Worm (Caenorhabditis elegans) whole organism, L4 larva: Measurements from ENCODE around the gene adal-1.

ENCODE experiments used
- F44E2.7 ChIP-seq: fragments of 200-800 bp; sonication (Bioruptor generic); IDR thresholded peaks from 2 replicates; pipeline ENCODE4 v2.1.2; 2022; ENCODE audit warnings: missing genetic modification characterization, missing compliant biosample characterization
- T26A8.4 ChIP-seq: fragments of 200-800 bp; sonication (Bioruptor generic); IDR thresholded peaks from 2 replicates; pipeline ENCODE4 v1.3.6; 2022; ENCODE audit warnings: missing genetic modification characterization, missing compliant biosample characterization
- Y105C5A.15 ChIP-seq: fragments of 200-800 bp; sonication (Bioruptor generic); IDR thresholded peaks from 2 replicates; pipeline ENCODE4 v1.3.6; 2022; ENCODE audit warnings: missing genetic modification characterization, missing compliant biosample characterization
- Y5F2A.4 ChIP-seq: fragments of 200-800 bp; sonication (Bioruptor generic); optimal IDR thresholded peaks from 2 replicates; lab custom pipeline; 2018; ENCODE audit warnings: mild to moderate bottlenecking, missing genetic modification characterization, missing compliant biosample characterization
- Y75B8A.6 ChIP-seq: fragments of 200-800 bp; sonication (Bioruptor generic); IDR thresholded peaks from 2 replicates; pipeline ENCODE4 v1.3.6; 2022; ENCODE audit warnings: missing genetic modification reagents, missing genetic modification characterization, missing compliant biosample characterization
- aha-1 ChIP-seq: fragments of 150-350 bp; peaks from one replicate; lab custom pipeline; 2014; ENCODE audit warnings: missing biosample characterization, missing genetic modification characterization
- ama-1 ChIP-seq: fragments of 150-350 bp; optimal IDR thresholded peaks from 2 replicates; lab custom pipeline; 2014; ENCODE audit warnings: inconsistent platforms, mixed read lengths
- ceh-20 ChIP-seq: fragments of 200-800 bp; sonication (Bioruptor generic); IDR thresholded peaks from 2 replicates; pipeline ENCODE4 v1.3.6; 2022; ENCODE audit warnings: missing genetic modification reagents, missing genetic modification characterization, missing compliant biosample characterization
- ceh-44 ChIP-seq: fragments of 200-800 bp; sonication (Bioruptor generic); IDR thresholded peaks from 2 replicates; pipeline ENCODE4 v1.3.6; 2022; ENCODE audit warnings: missing genetic modification reagents, missing genetic modification characterization, missing compliant biosample characterization
- ceh-62 ChIP-seq: sonication (generic microtip); optimal IDR thresholded peaks from 2 replicates; lab custom pipeline; 2017; ENCODE audit warnings: missing biosample characterization, missing genetic modification characterization
- daf-16 ChIP-seq, 3 experiments: sonication (generic microtip); optimal IDR thresholded peaks; 2 replicates each; lab custom pipeline; 2016 to 2017; ENCODE audit warnings: missing genetic modification characterization in 3 of 3, missing genetic modification reagents in 3 of 3, mild to moderate bottlenecking in 2 of 3, missing compliant biosample characterization in 2 of 3, missing biosample characterization in 1 of 3, moderate library complexity in 1 of 3
- dmd-6 ChIP-seq: fragments of 200-800 bp; sonication (Bioruptor generic); IDR thresholded peaks from 2 replicates; pipeline ENCODE4 v1.3.6; 2022; ENCODE audit warnings: missing genetic modification reagents, missing genetic modification characterization, missing compliant biosample characterization
- dmd-8 ChIP-seq: fragments of 200-800 bp; sonication (Bioruptor generic); IDR thresholded peaks from 2 replicates; pipeline ENCODE4 v1.3.6; 2022; ENCODE audit warnings: missing genetic modification characterization, missing compliant biosample characterization
- dmd-9 ChIP-seq: fragments of 200-800 bp; sonication (Bioruptor generic); IDR thresholded peaks from 2 replicates; pipeline ENCODE4 v1.3.6; 2022; ENCODE audit warnings: missing genetic modification reagents, missing genetic modification characterization, missing compliant biosample characterization
- dpl-1 ChIP-seq: fragments of 150-350 bp; optimal IDR thresholded peaks from 2 replicates; lab custom pipeline; 2014; ENCODE audit warnings: missing biosample characterization, missing genetic modification reagents, missing genetic modification characterization
- duxl-1 ChIP-seq: sonication (generic microtip); optimal IDR thresholded peaks from 2 replicates; lab custom pipeline; 2016; ENCODE audit warnings: mild to moderate bottlenecking, missing genetic modification characterization, moderate library complexity, missing compliant biosample characterization; ENCODE audit not compliant: poor library complexity
- dve-1 ChIP-seq: sonication (generic microtip); optimal IDR thresholded peaks from 2 replicates; lab custom pipeline; 2017; ENCODE audit warnings: antibody characterized with exemption, mild to moderate bottlenecking, missing genetic modification characterization, missing compliant biosample characterization; ENCODE audit not compliant: insufficient read depth
- egl-27 ChIP-seq: sonication (generic microtip); optimal IDR thresholded peaks from 3 replicates; lab custom pipeline; 2017; ENCODE audit warnings: missing biosample characterization, missing genetic modification reagents, missing genetic modification characterization
- egl-43 ChIP-seq: fragments of 200-800 bp; sonication (Bioruptor generic); IDR thresholded peaks from 2 replicates; pipeline ENCODE4 v1.3.6; 2022; ENCODE audit warnings: missing genetic modification reagents, missing genetic modification characterization, missing compliant biosample characterization
- gei-8 ChIP-seq: fragments of 200-800 bp; sonication (Bioruptor generic); optimal IDR thresholded peaks from 2 replicates; lab custom pipeline; 2018; ENCODE audit warnings: mild to moderate bottlenecking, missing genetic modification characterization, missing compliant biosample characterization
- hif-1 ChIP-seq, 2 experiments: sonication (generic microtip); optimal IDR thresholded peaks; 2 replicates each; lab custom pipeline; 2016 to 2017; ENCODE audit warnings: missing compliant biosample characterization in 2 of 2, missing genetic modification characterization in 2 of 2, missing genetic modification reagents in 2 of 2, missing genotype in 2 of 2, mild to moderate bottlenecking in 1 of 2
- hlh-11 ChIP-seq: fragments of 200-800 bp; sonication (Bioruptor generic); optimal IDR thresholded peaks from 2 replicates; lab custom pipeline; 2018; ENCODE audit warnings: mild to moderate bottlenecking, missing genetic modification characterization, missing compliant biosample characterization
- hlh-30 ChIP-seq: sonication (generic microtip); optimal IDR thresholded peaks from 2 replicates; lab custom pipeline; 2017; ENCODE audit warnings: antibody characterized with exemption, mild to moderate bottlenecking, missing genetic modification characterization, missing compliant biosample characterization; ENCODE audit not compliant: insufficient read depth
- hmg-1.1 ChIP-seq: fragments of 200-800 bp; sonication (Bioruptor generic); IDR thresholded peaks from 2 replicates; pipeline ENCODE4 v1.3.6; 2022; ENCODE audit warnings: missing genetic modification reagents, missing genetic modification characterization, missing compliant biosample characterization
- lim-7 ChIP-seq: fragments of 200-800 bp; sonication (Bioruptor generic); IDR thresholded peaks from 2 replicates; pipeline ENCODE4 v1.3.6; 2022; ENCODE audit warnings: missing genetic modification characterization, missing compliant biosample characterization
- lin-13 ChIP-seq: fragments of 150-350 bp; optimal IDR thresholded peaks from 2 replicates; lab custom pipeline; 2014; ENCODE audit warnings: missing biosample characterization, missing genetic modification reagents, missing genetic modification characterization
- madf-5 ChIP-seq, 2 experiments: fragments of 200-800 bp; sonication (Bioruptor generic); IDR thresholded peaks; 2 replicates each; pipeline ENCODE4 v1.3.6; 2022; ENCODE audit warnings: missing compliant biosample characterization in 2 of 2, missing genetic modification characterization in 2 of 2
- mdl-1 ChIP-seq, 2 experiments: fragments of 150-350 bp in 1 of 2; sonication (generic microtip) in 1 of 2; optimal IDR thresholded peaks; 2 replicates each; lab custom pipeline; 2014 to 2017; ENCODE audit warnings: missing biosample characterization in 2 of 2, missing genetic modification characterization in 2 of 2
- mep-1 ChIP-seq: fragments of 150-350 bp; sonication (generic microtip); optimal IDR thresholded peaks from 3 replicates; lab custom pipeline; 2014; ENCODE audit warnings: missing biosample characterization, missing genetic modification characterization
- mes-2 ChIP-seq: sonication (generic microtip); optimal IDR thresholded peaks from 2 replicates; lab custom pipeline; 2016; ENCODE audit warnings: missing genotype, mild to moderate bottlenecking, missing genetic modification characterization, missing compliant biosample characterization; ENCODE audit not compliant: poor library complexity, severe bottlenecking
- mxl-3 ChIP-seq: fragments of 200-800 bp; sonication (Bioruptor generic); optimal IDR thresholded peaks from 2 replicates; lab custom pipeline; 2018; ENCODE audit warnings: mild to moderate bottlenecking, missing genetic modification characterization, missing compliant biosample characterization
- nhr-10 ChIP-seq: fragments of 150-350 bp; optimal IDR thresholded peaks from 2 replicates; lab custom pipeline; 2014; ENCODE audit warnings: missing biosample characterization, missing genetic modification characterization
- nhr-11 ChIP-seq: fragments of 150-350 bp; optimal IDR thresholded peaks from 2 replicates; lab custom pipeline; 2014; ENCODE audit warnings: missing biosample characterization, missing genetic modification characterization
- nhr-25 ChIP-seq: sonication (generic microtip); optimal IDR thresholded peaks from 2 replicates; lab custom pipeline; 2017; ENCODE audit warnings: missing genetic modification characterization, mild to moderate bottlenecking, missing compliant biosample characterization, antibody characterized with exemption, moderate library complexity, borderline replicate concordance; ENCODE audit not compliant: insufficient read depth
- nhr-28 ChIP-seq: fragments of 150-350 bp; optimal IDR thresholded peaks from 2 replicates; lab custom pipeline; 2014; ENCODE audit warnings: missing biosample characterization, missing genetic modification characterization
- nhr-41 ChIP-seq: fragments of 200-800 bp; sonication (Bioruptor generic); IDR thresholded peaks from 2 replicates; pipeline ENCODE4 v1.3.6; 2022; ENCODE audit warnings: missing genetic modification reagents, missing genetic modification characterization, missing compliant biosample characterization
- nhr-42 ChIP-seq: fragments of 200-800 bp; sonication (Bioruptor generic); IDR thresholded peaks from 2 replicates; pipeline ENCODE4 v1.3.6; 2022; ENCODE audit warnings: missing genetic modification characterization, missing compliant biosample characterization
- nhr-48 ChIP-seq: sonication (generic microtip); optimal IDR thresholded peaks from 2 replicates; lab custom pipeline; 2016; ENCODE audit warnings: mild to moderate bottlenecking, missing genetic modification characterization, missing compliant biosample characterization
- nhr-76 ChIP-seq: fragments of 150-350 bp; optimal IDR thresholded peaks from 2 replicates; lab custom pipeline; 2014; ENCODE audit warnings: missing biosample characterization, missing genetic modification characterization
- nhr-77 ChIP-seq: fragments of 150-350 bp; optimal IDR thresholded peaks from 2 replicates; lab custom pipeline; 2014; ENCODE audit warnings: missing biosample characterization, missing genetic modification characterization
- rbr-2 ChIP-seq: sonication (generic microtip); optimal IDR thresholded peaks from 2 replicates; lab custom pipeline; 2016; ENCODE audit warnings: missing genotype, missing genetic modification characterization, missing compliant biosample characterization
- saeg-2 ChIP-seq: fragments of 200-800 bp; sonication (Bioruptor generic); IDR thresholded peaks from 2 replicates; pipeline ENCODE4 v1.3.6; 2022; ENCODE audit warnings: missing genetic modification reagents, missing genetic modification characterization, missing compliant biosample characterization
- sdz-12 ChIP-seq: fragments of 200-800 bp; sonication (Bioruptor generic); optimal IDR thresholded peaks from 2 replicates; lab custom pipeline; 2018; ENCODE audit warnings: mild to moderate bottlenecking, missing genetic modification characterization, missing compliant biosample characterization
- set-16 ChIP-seq: fragments of 200-800 bp; sonication (Bioruptor generic); IDR thresholded peaks from 2 replicates; pipeline ENCODE4 v1.3.6; 2022; ENCODE audit warnings: missing genetic modification reagents, missing genetic modification characterization, missing compliant biosample characterization
- spr-3 ChIP-seq: fragments of 200-800 bp; sonication (Bioruptor generic); optimal IDR thresholded peaks from 2 replicates; lab custom pipeline; 2018; ENCODE audit warnings: mild to moderate bottlenecking, missing genetic modification characterization, missing compliant biosample characterization
- tra-1 ChIP-seq: fragments of 200-800 bp; sonication (Bioruptor generic); IDR thresholded peaks from 2 replicates; pipeline ENCODE4 v1.3.6; 2022; ENCODE audit warnings: missing genetic modification reagents, missing genetic modification characterization, missing compliant biosample characterization
- unc-130 ChIP-seq: sonication (generic microtip); optimal IDR thresholded peaks from 2 replicates; lab custom pipeline; 2016; ENCODE audit warnings: missing genetic modification reagents, missing genetic modification characterization, missing compliant biosample characterization
- unc-62 ChIP-seq, 3 experiments: fragments of 150-350 bp in 1 of 3; sonication (generic microtip); optimal IDR thresholded peaks in 2 of 3; peaks in 1 of 3; 1 replicate in 1 of 3; 2 replicates in 2 of 3; lab custom pipeline; 2014 to 2017; ENCODE audit warnings: missing biosample characterization in 3 of 3, missing genetic modification characterization in 3 of 3, missing genetic modification reagents in 3 of 3, missing genotype in 1 of 3
- zip-11 ChIP-seq: fragments of 200-800 bp; sonication (Bioruptor generic); IDR thresholded peaks from 2 replicates; pipeline ENCODE4 v1.3.6; 2022; ENCODE audit warnings: missing genetic modification characterization, missing compliant biosample characterization

Gene adal-1

DNA sequence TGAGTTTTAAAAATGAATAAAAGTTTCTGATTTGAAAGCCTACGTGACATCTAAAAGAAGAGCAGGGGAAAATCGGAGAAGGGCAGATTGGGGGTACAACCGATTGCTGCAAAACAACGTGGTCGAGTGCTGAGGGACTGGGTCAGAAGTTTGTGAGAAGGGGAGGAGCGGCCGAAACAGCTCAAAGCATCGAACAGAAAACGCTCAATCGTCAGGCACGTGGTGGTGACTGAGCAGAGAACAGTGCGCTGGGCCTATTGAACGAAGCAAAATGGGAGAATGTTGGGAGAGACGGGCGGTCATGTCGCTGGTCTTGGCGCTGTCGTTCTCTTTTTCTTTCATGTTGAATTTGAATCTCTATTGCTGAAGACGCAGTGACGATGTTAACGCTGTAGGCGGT, 2.3 kb downstream of the adal-1 start:
- peak; percentile 79 for TF ChIP-seq set-16
- 0 out of 2 replicates have a peak, but pooled peaks have one; percentile 20 for TF ChIP-seq tra-1
- peak; percentile 64 to 93 for TF ChIP-seq mdl-1 (tag; optimal IDR thresholded peaks at IDR 0.05; lab: Kevin White, UChicago)
- peak; percentile 13; the same call in 1 of the 2 replicates for TF ChIP-seq nhr-42 (GFP tag; lab: Robert Waterston, UW)
- peak; percentile 41 to 98 for TF ChIP-seq hif-1 (tag; optimal IDR thresholded peaks at IDR 0.05; lab: Kevin White, UChicago)
- peak; percentile 66 for TF ChIP-seq hmg-1.1 (GFP tag; lab: Robert Waterston, UW)
- no peak for TF ChIP-seq Y5F2A.4 (GFP tag; lab: Kevin White, UChicago)
- peak; percentile 84 for TF ChIP-seq nhr-11 (tag; lab: Kevin White, UChicago)
- TF ChIP-seq T26A8.4 (GFP tag; lab: Robert Waterston, UW) = 0 out of 2 replicates have a peak, but pooled peaks have one; percentile 46
- TF ChIP-seq dpl-1 = peak; percentile 40
- TF ChIP-seq egl-43 (GFP tag; lab: Robert Waterston, UW) = peak; percentile 74
- TF ChIP-seq nhr-10 (tag; lab: Kevin White, UChicago) = peak; percentile 73
- no peak for TF ChIP-seq ceh-44 (GFP tag; lab: Robert Waterston, UW)
- no peak for TF ChIP-seq nhr-41
- TF ChIP-seq hlh-30 (tag; lab: Kevin White, UChicago) = peak; percentile 92
- TF ChIP-seq Y75B8A.6 = 0 out of 2 replicates have a peak, but pooled peaks have one; percentile 49
- TF ChIP-seq madf-5 (GFP tag; IDR thresholded peaks at IDR 0.05; lab: Robert Waterston, UW) = no peak
- TF ChIP-seq dmd-9 (GFP tag; lab: Robert Waterston, UW) = 0 out of 2 replicates have a peak, but pooled peaks have one; percentile 27
- TF ChIP-seq nhr-77 (tag; lab: Kevin White, UChicago) = peak; percentile 67
- TF ChIP-seq unc-62 (GFP tag; optimal IDR thresholded peaks at IDR 0.05 in 1 of 2; lab: Kevin White, UChicago) = peak in 1 of 2 experiments; percentile 56
- TF ChIP-seq unc-62 (tag; optimal IDR thresholded peaks at IDR 0.05; lab: Kevin White, UChicago) = no peak
- TF ChIP-seq zip-11 (GFP tag; lab: Robert Waterston, UW) = no peak
- peak in 1 of 2 experiments; percentile 17 for TF ChIP-seq daf-16 (GFP tag; optimal IDR thresholded peaks at IDR 0.05; lab: Kevin White, UChicago)
- peak; percentile 26 for TF ChIP-seq daf-16 (tag; optimal IDR thresholded peaks at IDR 0.05; lab: Kevin White, UChicago)
- TF ChIP-seq egl-27 (tag; lab: Kevin White, UChicago) = no peak
- TF ChIP-seq ama-1 = peak; percentile 95
- TF ChIP-seq hlh-11 (tag; lab: Kevin White, UChicago) = peak; percentile 91
- no peak for TF ChIP-seq ceh-62 (tag; lab: Kevin White, UChicago)
- TF ChIP-seq F44E2.7 = no peak
- no peak for TF ChIP-seq nhr-76 (tag; lab: Kevin White, UChicago)
- TF ChIP-seq rbr-2 = peak; percentile 43
- peak; percentile 31 for TF ChIP-seq mes-2 (tag; lab: Kevin White, UChicago)
- peak; percentile 56 for TF ChIP-seq lin-13 (GFP tag; lab: Kevin White, UChicago)
- 0 out of 2 replicates have a peak, but pooled peaks have one; percentile 56 for TF ChIP-seq dmd-8 (GFP tag; lab: Robert Waterston, UW)
- peak; percentile 51; the same call in 1 of the 2 replicates for TF ChIP-seq ceh-20 (GFP tag; lab: Robert Waterston, UW)
- TF ChIP-seq dmd-6 (GFP tag; lab: Robert Waterston, UW) = peak; percentile 71
- peak; percentile 99 for TF ChIP-seq aha-1 (tag; lab: Kevin White, UChicago)
- peak; percentile 53 for TF ChIP-seq nhr-48 (tag; lab: Kevin White, UChicago)
- 0 out of 2 replicates have a peak, but pooled peaks have one; percentile 55 for TF ChIP-seq Y105C5A.15 (GFP tag; lab: Robert Waterston, UW)
- no peak for TF ChIP-seq unc-130 (GFP tag; lab: Kevin White, UChicago)
- TF ChIP-seq spr-3 (GFP tag; lab: Kevin White, UChicago) = peak; percentile 51
- peak; percentile 88 for TF ChIP-seq mxl-3 (GFP tag; lab: Kevin White, UChicago)
- TF ChIP-seq duxl-1 = peak; percentile 43
- TF ChIP-seq dve-1 (tag; lab: Kevin White, UChicago) = peak; percentile 70
- peak; percentile 80 for TF ChIP-seq mep-1
- TF ChIP-seq sdz-12 (GFP tag; lab: Kevin White, UChicago) = no peak
- TF ChIP-seq nhr-28 (tag; lab: Kevin White, UChicago) = peak; percentile 86
- peak; percentile 46 for TF ChIP-seq gei-8 (GFP tag; lab: Kevin White, UChicago)
- peak; percentile 47 for TF ChIP-seq nhr-25 (tag; lab: Kevin White, UChicago)
- peak; percentile 58; the same call in 1 of the 2 replicates for TF ChIP-seq lim-7 (GFP tag; lab: Robert Waterston, UW)
- TF ChIP-seq saeg-2 (GFP tag; lab: Robert Waterston, UW) = no peak
